Worm (Caenorhabditis elegans): Measurements from ENCODE around the gene T28D9.11.

Gene T28D9.11

DNA sequence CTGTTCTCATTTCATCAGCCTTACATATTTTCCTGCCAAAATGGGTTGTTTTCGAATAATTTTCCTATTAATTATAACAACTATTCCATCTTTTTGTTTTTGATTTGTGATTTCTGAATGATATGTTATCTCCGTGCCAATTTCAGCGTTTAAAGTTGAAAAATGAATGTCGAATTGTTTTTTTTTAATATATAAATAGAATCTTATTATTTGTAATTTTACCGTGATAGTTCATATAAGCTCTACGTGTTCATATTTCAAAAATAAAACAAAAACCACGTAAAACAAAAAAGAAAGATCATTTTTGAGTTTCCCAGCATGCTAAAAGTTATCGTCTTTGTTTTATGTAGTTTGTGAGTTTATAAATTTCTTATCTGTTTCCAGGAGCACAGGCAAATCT is 48.1 kb downstream of the T28D9.11 start, which contains the start of gene K06A1.2:
K06A1.2 (plus strand) TSS at position 301 of the 400 bp plus-strand sequence.
- no peak for TF ChIP-seq swsn-7 (tag; optimal IDR thresholded peaks at IDR 0.05)
- no peak for TF ChIP-seq nhr-85 (tag)

Data from whole organism, L1 larva.